Worm (Caenorhabditis elegans) whole organism, L3 larva: ENCODE results near the gene F59B2.14.

Experiments used
- ZK546.5 ChIP-seq: sonication (generic microtip); optimal IDR thresholded peaks from 2 replicates; lab custom pipeline; 2017; ENCODE audit warnings: missing biosample characterization, missing genetic modification characterization
- ama-1 ChIP-seq: fragments of 150-350 bp; optimal IDR thresholded peaks from 2 replicates; lab custom pipeline; 2018
- ceh-16 ChIP-seq: sonication (generic microtip); optimal IDR thresholded peaks from 2 replicates; lab custom pipeline; 2017; ENCODE audit warnings: missing biosample characterization, missing genetic modification characterization
- ceh-28 ChIP-seq: fragments of 150-350 bp; optimal IDR thresholded peaks from 2 replicates; lab custom pipeline; 2014; ENCODE audit warnings: missing biosample characterization, missing genetic modification reagents, missing genetic modification characterization
- ceh-9 ChIP-seq: sonication (generic microtip); optimal IDR thresholded peaks from 2 replicates; lab custom pipeline; 2018; ENCODE audit warnings: missing biosample characterization, missing genetic modification characterization
- daf-12 ChIP-seq: fragments of 150-350 bp; optimal IDR thresholded peaks from 2 replicates; lab custom pipeline; 2014; ENCODE audit warnings: missing biosample characterization, missing genetic modification reagents, missing genetic modification characterization
- egl-5 ChIP-seq: fragments of 150-350 bp; optimal IDR thresholded peaks from 2 replicates; lab custom pipeline; 2017; ENCODE audit warnings: missing biosample characterization, missing genetic modification reagents, missing genetic modification characterization, inconsistent platforms
- elt-1 ChIP-seq: fragments of 150-350 bp; optimal IDR thresholded peaks from 2 replicates; lab custom pipeline; 2014; ENCODE audit warnings: missing biosample characterization, missing genetic modification characterization
- elt-2 ChIP-seq: sonication (generic microtip); optimal IDR thresholded peaks from 2 replicates; lab custom pipeline; 2016; ENCODE audit warnings: missing genetic modification reagents, mild to moderate bottlenecking, missing genetic modification characterization, missing compliant biosample characterization
- fkh-10 ChIP-seq: sonication (generic microtip); optimal IDR thresholded peaks from 2 replicates; lab custom pipeline; 2017; ENCODE audit warnings: missing biosample characterization, missing genetic modification reagents, missing genetic modification characterization
- fkh-2 ChIP-seq: fragments of 150-350 bp; optimal IDR thresholded peaks from 2 replicates; lab custom pipeline; 2014; ENCODE audit warnings: missing biosample characterization, missing genetic modification reagents, missing genetic modification characterization
- fos-1 ChIP-seq: fragments of 150-350 bp; optimal IDR thresholded peaks from 2 replicates; lab custom pipeline; 2014; ENCODE audit warnings: missing biosample characterization, missing genetic modification characterization
- hmg-11 ChIP-seq: sonication (generic microtip); optimal IDR thresholded peaks from 2 replicates; lab custom pipeline; 2016; ENCODE audit warnings: missing genetic modification characterization, missing compliant biosample characterization
- jun-1 ChIP-seq: fragments of 150-350 bp; optimal IDR thresholded peaks from 2 replicates; lab custom pipeline; 2014; ENCODE audit warnings: missing biosample characterization, missing genetic modification reagents, missing genetic modification characterization
- lin-15B ChIP-seq: fragments of 150-350 bp; optimal IDR thresholded peaks from 2 replicates; lab custom pipeline; 2014; ENCODE audit warnings: missing biosample characterization, missing genetic modification characterization
- lin-39 ChIP-seq: fragments of 150-350 bp; optimal IDR thresholded peaks from 2 replicates; lab custom pipeline; 2018; ENCODE audit warnings: missing biosample characterization, missing genetic modification reagents, missing genetic modification characterization
- nfya-1 ChIP-seq: sonication (generic microtip); optimal IDR thresholded peaks from 2 replicates; lab custom pipeline; 2017; ENCODE audit warnings: missing genetic modification characterization, mild to moderate bottlenecking, missing compliant biosample characterization, antibody characterized with exemption, moderate library complexity; ENCODE audit not compliant: insufficient read depth
- nhr-12 ChIP-seq: fragments of 150-350 bp; optimal IDR thresholded peaks from 2 replicates; lab custom pipeline; 2014; ENCODE audit warnings: missing biosample characterization, missing genetic modification characterization
- nhr-25 ChIP-seq: sonication (generic microtip); optimal IDR thresholded peaks from 2 replicates; lab custom pipeline; 2017; ENCODE audit warnings: missing biosample characterization, missing genetic modification characterization
- nhr-43 ChIP-seq: sonication (generic microtip); optimal IDR thresholded peaks from 2 replicates; lab custom pipeline; 2016; ENCODE audit warnings: mild to moderate bottlenecking, missing genetic modification characterization, missing compliant biosample characterization; ENCODE audit not compliant: poor library complexity, severe bottlenecking
- nhr-67 ChIP-seq: fragments of 150-350 bp; optimal IDR thresholded peaks from 2 replicates; lab custom pipeline; 2014; ENCODE audit warnings: missing biosample characterization, missing genetic modification characterization
- nhr-76 ChIP-seq: fragments of 150-350 bp; sonication (generic microtip); optimal IDR thresholded peaks from 5 replicates; lab custom pipeline; 2014; ENCODE audit warnings: missing biosample characterization, missing genetic modification characterization
- nhr-77 ChIP-seq: fragments of 150-350 bp; optimal IDR thresholded peaks from 2 replicates; lab custom pipeline; 2014; ENCODE audit warnings: missing biosample characterization, missing genetic modification characterization
- pha-4 ChIP-seq: fragments of 150-350 bp; optimal IDR thresholded peaks from 2 replicates; lab custom pipeline; 2014; ENCODE audit warnings: missing biosample characterization, missing genetic modification reagents, missing genetic modification characterization
- pqm-1 ChIP-seq: fragments of 150-350 bp; optimal IDR thresholded peaks from 2 replicates; lab custom pipeline; 2017; ENCODE audit warnings: missing biosample characterization, missing genetic modification characterization, inconsistent platforms
- sea-2 ChIP-seq: fragments of 150-350 bp; sonication (generic microtip); optimal IDR thresholded peaks from 4 replicates; lab custom pipeline; 2014; ENCODE audit warnings: missing biosample characterization, missing genetic modification reagents, missing genetic modification characterization
- skn-1 ChIP-seq: fragments of 150-350 bp; optimal IDR thresholded peaks from 2 replicates; lab custom pipeline; 2014; ENCODE audit warnings: missing biosample characterization, missing genetic modification characterization
- snpc-4 ChIP-seq: fragments of 150-350 bp; optimal IDR thresholded peaks from 2 replicates; lab custom pipeline; 2014; ENCODE audit warnings: missing biosample characterization, missing genetic modification characterization
- unc-39 ChIP-seq: sonication (generic microtip); optimal IDR thresholded peaks from 4 replicates; lab custom pipeline; 2017; ENCODE audit warnings: missing biosample characterization, missing genetic modification characterization
- zag-1 ChIP-seq: fragments of 150-350 bp; optimal IDR thresholded peaks from 2 replicates; lab custom pipeline; 2014; ENCODE audit warnings: missing biosample characterization, missing genetic modification characterization
- ztf-11 ChIP-seq: fragments of 150-350 bp; optimal IDR thresholded peaks from 2 replicates; lab custom pipeline; 2014; ENCODE audit warnings: missing biosample characterization, missing genetic modification characterization
- ztf-4 ChIP-seq: fragments of 150-350 bp; optimal IDR thresholded peaks from 2 replicates; lab custom pipeline; 2014; ENCODE audit warnings: missing biosample characterization, missing genetic modification characterization

F59B2.14 gene

DNA sequence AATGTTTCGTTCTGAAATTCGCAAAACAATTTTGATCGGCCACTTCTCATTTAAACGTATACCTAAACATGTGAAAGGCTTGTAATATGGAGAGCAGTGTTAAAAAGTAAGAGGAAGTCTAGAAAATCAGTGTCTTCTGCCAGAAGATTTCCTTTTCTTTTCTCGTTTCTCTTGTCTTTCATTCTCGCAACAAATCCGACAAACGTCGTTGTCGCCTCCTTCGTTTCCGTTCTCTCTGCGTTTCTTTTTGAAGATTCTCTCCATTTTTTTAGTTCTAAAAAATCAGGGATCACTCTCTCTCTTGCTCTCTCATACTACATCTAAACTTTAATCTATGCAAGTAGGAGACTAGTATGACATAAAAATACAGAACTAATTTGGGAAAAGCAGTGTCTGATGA, 24.8 kb upstream of the F59B2.14 start:
- no peak for TF ChIP-seq daf-12 (tag; lab: Kevin White, UChicago)
- peak; percentile 6 for TF ChIP-seq fkh-10 (GFP tag; lab: Kevin White, UChicago)

DNA sequence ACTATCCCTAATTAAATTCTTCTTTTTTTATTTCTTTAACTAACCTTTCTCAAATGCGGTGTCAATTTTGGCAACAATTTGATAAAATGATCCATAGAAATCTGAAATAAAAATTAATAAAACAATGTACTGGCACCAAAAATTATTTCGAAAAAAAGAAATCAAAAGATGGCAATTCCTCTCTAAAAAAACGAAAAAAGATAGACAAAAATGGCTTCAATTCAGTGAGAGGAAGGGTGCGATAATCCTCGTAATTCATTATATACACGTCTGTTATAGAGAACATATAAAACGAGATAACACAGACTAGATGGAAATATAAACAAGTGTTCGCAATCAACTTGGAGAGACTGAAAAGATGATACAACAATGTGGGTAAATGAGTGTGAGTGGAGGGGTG, 23.4 kb upstream of the F59B2.14 start, which contains the start of gene R107.2:
Gene R107.2, minus strand, starts transcription at position 101 of the 400 bp plus-strand sequence.
- TF ChIP-seq sea-2 (no peak), ceh-16 (tag; lab: Kevin White, UChicago) (no peak), hmg-11 (tag; lab: Kevin White, UChicago) (no peak), elt-2 (tag; lab: Kevin White, UChicago) (no peak), jun-1 (tag; lab: Kevin White, UChicago) (no peak), nhr-77 (tag; lab: Kevin White, UChicago) (no peak), lin-15B (tag; lab: Kevin White, UChicago) (no peak), ama-1 (no peak), pqm-1 (tag; lab: Kevin White, UChicago) (no peak), nfya-1 (no peak), fkh-2 (no peak), ztf-4 (tag; lab: Kevin White, UChicago) (no peak), ceh-28 (tag; lab: Kevin White, UChicago) (no peak), fkh-10 (GFP tag; lab: Kevin White, UChicago) (no peak), nhr-76 (tag; lab: Kevin White, UChicago) (no peak), nhr-43 (no peak), elt-1 (no peak), zag-1 (tag; lab: Kevin White, UChicago) (no peak), ztf-11 (tag; lab: Kevin White, UChicago) (no peak), nhr-12 (no peak)
- TF ChIP-seq, all 47 proteins: peak for 0

DNA sequence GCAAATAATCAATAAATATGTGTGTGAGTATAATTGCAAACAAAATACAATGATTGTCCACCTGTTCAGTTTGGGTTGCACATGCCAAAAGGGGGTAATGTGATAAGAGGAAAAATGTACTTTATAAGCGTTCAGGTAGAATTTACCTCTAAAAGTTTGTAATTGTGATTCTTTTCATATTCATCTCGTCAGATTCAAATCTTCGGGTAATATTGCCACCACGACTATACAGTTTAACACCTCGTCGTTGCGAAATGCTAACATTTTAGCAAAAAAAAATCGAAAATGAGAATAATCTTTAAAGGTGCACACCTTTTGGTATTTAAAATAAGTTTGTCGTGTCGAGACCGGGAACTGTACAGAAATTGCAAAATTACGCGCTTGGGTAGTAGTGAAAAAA, 20.8 kb upstream of the F59B2.14 start, which contains the start of gene nac-2:
Gene nac-2, minus strand, starts transcription at position 101 of the 400 bp plus-strand sequence.
- TF ChIP-seq ceh-28 (tag; lab: Kevin White, UChicago) (peak; percentile 0), unc-39 (tag; lab: Kevin White, UChicago) (no peak)

DNA sequence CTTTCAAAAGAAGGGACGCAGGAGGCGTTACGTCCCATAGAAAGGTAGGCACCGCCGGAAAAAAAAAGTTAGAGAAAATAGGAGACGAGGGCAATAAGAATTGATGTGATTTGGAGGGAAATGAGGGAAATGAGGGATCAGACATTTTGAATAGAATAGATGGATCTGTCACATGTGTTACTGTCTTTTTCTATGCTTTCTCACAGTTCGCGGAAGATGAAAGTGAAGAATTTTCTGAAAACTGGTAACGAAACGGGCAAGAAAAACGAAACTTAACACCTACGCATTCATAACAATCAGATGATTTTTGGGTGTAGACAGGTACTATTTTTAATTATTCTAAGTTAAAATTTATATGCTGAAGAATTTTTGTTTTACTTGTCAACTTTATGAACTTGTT, 15.2 kb upstream of the F59B2.14 start, which contains the start of gene R107.9:
Gene R107.9, plus strand, starts transcription at position 301 of the 400 bp plus-strand sequence.
- TF ChIP-seq nhr-67 (tag; lab: Kevin White, UChicago) = no peak
- peak; percentile 17 for TF ChIP-seq egl-5 (tag; lab: Kevin White, UChicago)
- no peak for TF ChIP-seq jun-1 (tag; lab: Kevin White, UChicago)
- no peak for TF ChIP-seq lin-15B (tag; lab: Kevin White, UChicago)
- no peak for TF ChIP-seq lin-39 (tag; lab: Kevin White, UChicago)
- no peak for TF ChIP-seq fos-1 (tag; lab: Kevin White, UChicago)
- TF ChIP-seq skn-1 (tag; lab: Kevin White, UChicago) = no peak
- TF ChIP-seq, all 47 proteins: peak for 1

DNA sequence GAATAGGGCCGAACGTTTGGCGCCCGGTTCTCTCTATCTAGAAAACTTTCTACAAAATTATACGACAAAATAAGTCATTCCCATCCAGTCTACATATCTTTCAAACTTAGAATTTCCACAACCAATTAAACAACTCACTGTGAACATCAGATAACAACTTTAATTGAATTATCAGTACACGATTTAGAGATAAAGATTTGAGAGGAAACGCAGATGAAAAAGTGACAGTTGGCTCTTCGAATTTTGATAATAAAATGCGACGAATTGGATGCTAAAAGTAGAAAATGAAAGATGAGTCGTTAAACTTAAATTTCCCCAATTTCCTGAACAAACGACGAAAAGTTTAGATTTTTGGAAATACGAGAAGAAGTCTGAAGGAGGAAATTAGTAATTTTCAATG, 12.6 kb upstream of the F59B2.14 start:
- no peak for TF ChIP-seq elt-1
- peak; percentile 89 for TF ChIP-seq elt-2 (tag; lab: Kevin White, UChicago)
- TF ChIP-seq nhr-25 = no peak
- no peak for TF ChIP-seq ceh-9
- no peak for TF ChIP-seq nhr-12
- TF ChIP-seq pqm-1 (tag; lab: Kevin White, UChicago) = peak; percentile 62
- no peak for TF ChIP-seq ztf-4 (tag; lab: Kevin White, UChicago)
- TF ChIP-seq snpc-4 = no peak
- no peak for TF ChIP-seq ZK546.5 (tag; lab: Kevin White, UChicago)
- TF ChIP-seq, all 47 proteins: peak for 2

DNA sequence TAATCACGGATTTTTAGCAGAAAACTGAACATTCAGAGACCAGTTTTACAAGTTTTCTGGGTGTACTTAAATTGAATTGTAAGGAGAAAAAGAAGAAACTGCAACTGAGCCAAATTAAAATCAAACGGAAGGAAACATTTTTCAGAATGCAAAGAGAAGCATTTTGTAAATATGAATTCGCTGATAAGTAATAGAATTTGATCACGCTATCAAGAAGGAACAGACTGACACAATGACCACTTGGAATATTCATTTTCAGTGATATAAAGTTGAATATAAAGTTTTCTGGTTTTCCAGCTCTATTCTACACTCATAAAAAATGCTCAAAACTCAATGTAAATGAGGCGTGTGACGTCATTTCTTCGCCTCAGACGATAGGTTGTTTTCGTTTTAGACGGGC, 11.7 kb upstream of the F59B2.14 start:
- TF ChIP-seq pqm-1 (tag; lab: Kevin White, UChicago) = no peak
- no peak for TF ChIP-seq skn-1 (tag; lab: Kevin White, UChicago)
- no peak for TF ChIP-seq sea-2
- no peak for TF ChIP-seq ceh-16 (tag; lab: Kevin White, UChicago)
- TF ChIP-seq ama-1 = no peak
- TF ChIP-seq nhr-67 (tag; lab: Kevin White, UChicago) = no peak
- TF ChIP-seq daf-12 (tag; lab: Kevin White, UChicago) = no peak
- peak; percentile 10 for TF ChIP-seq pha-4
- peak; percentile 51 for TF ChIP-seq jun-1 (tag; lab: Kevin White, UChicago)
- TF ChIP-seq elt-2 (tag; lab: Kevin White, UChicago) = peak; percentile 57
- no peak for TF ChIP-seq egl-5 (tag; lab: Kevin White, UChicago)
- no peak for TF ChIP-seq zag-1 (tag; lab: Kevin White, UChicago)
